Worm (Caenorhabditis elegans) whole organism, L4 larva: ENCODE measurements around the gene tebp-1.

Experiments used
- D1046.2 ChIP-seq: fragments of 200-800 bp; sonication (Bioruptor generic); IDR thresholded peaks from 2 replicates; pipeline ENCODE4 v1.3.6; 2022; ENCODE audit warnings: missing genetic modification characterization, missing compliant biosample characterization
- R02D3.7 ChIP-seq: fragments of 150-350 bp; sonication (generic microtip); optimal IDR thresholded peaks from 3 replicates; lab custom pipeline; 2014; ENCODE audit warnings: missing biosample characterization, missing genetic modification characterization
- Y75B8A.6 ChIP-seq: fragments of 200-800 bp; sonication (Bioruptor generic); IDR thresholded peaks from 2 replicates; pipeline ENCODE4 v1.3.6; 2022; ENCODE audit warnings: missing genetic modification reagents, missing genetic modification characterization, missing compliant biosample characterization
- ZK337.2 ChIP-seq: fragments of 200-800 bp; sonication (Bioruptor generic); IDR thresholded peaks from 2 replicates; pipeline ENCODE4 v1.3.6; 2022; ENCODE audit warnings: missing genetic modification reagents, missing genetic modification characterization, missing compliant biosample characterization
- ceh-32 ChIP-seq: sonication (generic microtip); optimal IDR thresholded peaks from 2 replicates; lab custom pipeline; 2016; ENCODE audit warnings: mild to moderate bottlenecking, missing genetic modification characterization, missing compliant biosample characterization; ENCODE audit not compliant: poor library complexity
- ceh-44 ChIP-seq: fragments of 200-800 bp; sonication (Bioruptor generic); IDR thresholded peaks from 2 replicates; pipeline ENCODE4 v1.3.6; 2022; ENCODE audit warnings: missing genetic modification reagents, missing genetic modification characterization, missing compliant biosample characterization
- ceh-82 ChIP-seq: sonication (generic microtip); optimal IDR thresholded peaks from 2 replicates; lab custom pipeline; 2017; ENCODE audit warnings: missing biosample characterization, missing genetic modification characterization
- cey-2 ChIP-seq: sonication (generic microtip); optimal IDR thresholded peaks from 3 replicates; lab custom pipeline; 2017; ENCODE audit warnings: missing genetic modification characterization, mild to moderate bottlenecking, missing compliant biosample characterization, antibody characterized with exemption, borderline replicate concordance; ENCODE audit not compliant: insufficient read depth
- ctbp-1 ChIP-seq: fragments of 200-800 bp; sonication (Bioruptor generic); IDR thresholded peaks from 2 replicates; pipeline ENCODE4 v1.3.6; 2022; ENCODE audit warnings: missing genetic modification reagents, missing genetic modification characterization, missing compliant biosample characterization
- daf-8 ChIP-seq: fragments of 200-800 bp; sonication (Bioruptor generic); IDR thresholded peaks from 2 replicates; pipeline ENCODE4 v1.3.6; 2022; ENCODE audit warnings: missing genetic modification characterization, missing compliant biosample characterization
- egl-43 ChIP-seq: fragments of 200-800 bp; sonication (Bioruptor generic); IDR thresholded peaks from 2 replicates; pipeline ENCODE4 v1.3.6; 2022; ENCODE audit warnings: missing genetic modification reagents, missing genetic modification characterization, missing compliant biosample characterization
- hlh-30 ChIP-seq: sonication (generic microtip); optimal IDR thresholded peaks from 2 replicates; lab custom pipeline; 2017; ENCODE audit warnings: antibody characterized with exemption, mild to moderate bottlenecking, missing genetic modification characterization, missing compliant biosample characterization; ENCODE audit not compliant: insufficient read depth
- hmg-1.1 ChIP-seq: fragments of 200-800 bp; sonication (Bioruptor generic); IDR thresholded peaks from 2 replicates; pipeline ENCODE4 v1.3.6; 2022; ENCODE audit warnings: missing genetic modification reagents, missing genetic modification characterization, missing compliant biosample characterization
- lin-1 ChIP-seq: fragments of 200-800 bp; sonication (Bioruptor generic); IDR thresholded peaks from 2 replicates; pipeline ENCODE4 v1.3.6; 2022; ENCODE audit warnings: missing genetic modification reagents, missing genetic modification characterization, missing compliant biosample characterization
- lir-3 ChIP-seq: sonication (generic microtip); optimal IDR thresholded peaks from 2 replicates; lab custom pipeline; 2016; ENCODE audit warnings: mild to moderate bottlenecking, missing genetic modification characterization, missing compliant biosample characterization
- madf-5 ChIP-seq, 2 experiments: fragments of 200-800 bp; sonication (Bioruptor generic); IDR thresholded peaks; 2 replicates each; pipeline ENCODE4 v1.3.6; 2022; ENCODE audit warnings: missing compliant biosample characterization in 2 of 2, missing genetic modification characterization in 2 of 2
- madf-9 ChIP-seq: fragments of 200-800 bp; sonication (Bioruptor generic); conservative IDR thresholded peaks from 2 replicates; pipeline ENCODE4 v1.3.6; 2022; ENCODE audit warnings: missing genetic modification reagents, missing genetic modification characterization, missing compliant biosample characterization
- mep-1 ChIP-seq: fragments of 150-350 bp; sonication (generic microtip); optimal IDR thresholded peaks from 3 replicates; lab custom pipeline; 2014; ENCODE audit warnings: missing biosample characterization, missing genetic modification characterization
- mes-2 ChIP-seq: sonication (generic microtip); optimal IDR thresholded peaks from 2 replicates; lab custom pipeline; 2016; ENCODE audit warnings: missing genotype, mild to moderate bottlenecking, missing genetic modification characterization, missing compliant biosample characterization; ENCODE audit not compliant: poor library complexity, severe bottlenecking
- nhr-102 ChIP-seq: sonication (generic microtip); optimal IDR thresholded peaks from 2 replicates; lab custom pipeline; 2016; ENCODE audit warnings: mild to moderate bottlenecking, missing genetic modification characterization, moderate library complexity, missing compliant biosample characterization
- nhr-25 ChIP-seq: sonication (generic microtip); optimal IDR thresholded peaks from 2 replicates; lab custom pipeline; 2017; ENCODE audit warnings: missing genetic modification characterization, mild to moderate bottlenecking, missing compliant biosample characterization, antibody characterized with exemption, moderate library complexity, borderline replicate concordance; ENCODE audit not compliant: insufficient read depth
- nhr-48 ChIP-seq: sonication (generic microtip); optimal IDR thresholded peaks from 2 replicates; lab custom pipeline; 2016; ENCODE audit warnings: mild to moderate bottlenecking, missing genetic modification characterization, missing compliant biosample characterization
- nhr-77 ChIP-seq: fragments of 150-350 bp; optimal IDR thresholded peaks from 2 replicates; lab custom pipeline; 2014; ENCODE audit warnings: missing biosample characterization, missing genetic modification characterization
- pha-4 ChIP-seq, 2 experiments: fragments of 150-350 bp in 1 of 2; fragments of 200-800 bp in 1 of 2; sonication (Bioruptor generic) in 1 of 2; IDR thresholded peaks in 1 of 2; optimal IDR thresholded peaks in 1 of 2; 2 replicates each; pipeline versions ENCODE4 v1.3.6 to Lab custom; 2014 to 2022; ENCODE audit warnings: missing genetic modification characterization in 2 of 2, missing genetic modification reagents in 2 of 2, missing biosample characterization in 1 of 2, missing compliant biosample characterization in 1 of 2
- rbr-2 ChIP-seq: sonication (generic microtip); optimal IDR thresholded peaks from 2 replicates; lab custom pipeline; 2016; ENCODE audit warnings: missing genotype, missing genetic modification characterization, missing compliant biosample characterization
- saeg-2 ChIP-seq: fragments of 200-800 bp; sonication (Bioruptor generic); IDR thresholded peaks from 2 replicates; pipeline ENCODE4 v1.3.6; 2022; ENCODE audit warnings: missing genetic modification reagents, missing genetic modification characterization, missing compliant biosample characterization
- sdz-12 ChIP-seq: fragments of 200-800 bp; sonication (Bioruptor generic); optimal IDR thresholded peaks from 2 replicates; lab custom pipeline; 2018; ENCODE audit warnings: mild to moderate bottlenecking, missing genetic modification characterization, missing compliant biosample characterization
- snpc-1.2 ChIP-seq: fragments of 200-800 bp; sonication (Bioruptor generic); IDR thresholded peaks from 2 replicates; pipeline ENCODE4 v1.3.6; 2022; ENCODE audit warnings: missing genetic modification reagents, missing genetic modification characterization, missing compliant biosample characterization
- spr-3 ChIP-seq: fragments of 200-800 bp; sonication (Bioruptor generic); optimal IDR thresholded peaks from 2 replicates; lab custom pipeline; 2018; ENCODE audit warnings: mild to moderate bottlenecking, missing genetic modification characterization, missing compliant biosample characterization
- tra-1 ChIP-seq: fragments of 200-800 bp; sonication (Bioruptor generic); IDR thresholded peaks from 2 replicates; pipeline ENCODE4 v1.3.6; 2022; ENCODE audit warnings: missing genetic modification reagents, missing genetic modification characterization, missing compliant biosample characterization
- unc-130 ChIP-seq: sonication (generic microtip); optimal IDR thresholded peaks from 2 replicates; lab custom pipeline; 2016; ENCODE audit warnings: missing genetic modification reagents, missing genetic modification characterization, missing compliant biosample characterization
- vab-7 ChIP-seq: fragments of 200-800 bp; sonication (Bioruptor generic); IDR thresholded peaks from 2 replicates; pipeline ENCODE4 v1.3.6; 2022; ENCODE audit warnings: missing genetic modification reagents, missing genetic modification characterization, missing compliant biosample characterization
- zfp-2 ChIP-seq: sonication (generic microtip); optimal IDR thresholded peaks from 2 replicates; lab custom pipeline; 2016; ENCODE audit warnings: mild to moderate bottlenecking, missing genetic modification characterization, missing compliant biosample characterization
- zip-2 ChIP-seq: fragments of 150-350 bp; optimal IDR thresholded peaks from 2 replicates; lab custom pipeline; 2014; ENCODE audit warnings: missing biosample characterization, missing genetic modification characterization
- ztf-11 ChIP-seq: fragments of 150-350 bp; optimal IDR thresholded peaks from 2 replicates; lab custom pipeline; 2014; ENCODE audit warnings: missing biosample characterization, missing genetic modification characterization
- ztf-7 ChIP-seq: fragments of 150-350 bp; optimal IDR thresholded peaks from 2 replicates; lab custom pipeline; 2014; ENCODE audit warnings: missing biosample characterization, missing genetic modification characterization

The tebp-1 gene

DNA sequence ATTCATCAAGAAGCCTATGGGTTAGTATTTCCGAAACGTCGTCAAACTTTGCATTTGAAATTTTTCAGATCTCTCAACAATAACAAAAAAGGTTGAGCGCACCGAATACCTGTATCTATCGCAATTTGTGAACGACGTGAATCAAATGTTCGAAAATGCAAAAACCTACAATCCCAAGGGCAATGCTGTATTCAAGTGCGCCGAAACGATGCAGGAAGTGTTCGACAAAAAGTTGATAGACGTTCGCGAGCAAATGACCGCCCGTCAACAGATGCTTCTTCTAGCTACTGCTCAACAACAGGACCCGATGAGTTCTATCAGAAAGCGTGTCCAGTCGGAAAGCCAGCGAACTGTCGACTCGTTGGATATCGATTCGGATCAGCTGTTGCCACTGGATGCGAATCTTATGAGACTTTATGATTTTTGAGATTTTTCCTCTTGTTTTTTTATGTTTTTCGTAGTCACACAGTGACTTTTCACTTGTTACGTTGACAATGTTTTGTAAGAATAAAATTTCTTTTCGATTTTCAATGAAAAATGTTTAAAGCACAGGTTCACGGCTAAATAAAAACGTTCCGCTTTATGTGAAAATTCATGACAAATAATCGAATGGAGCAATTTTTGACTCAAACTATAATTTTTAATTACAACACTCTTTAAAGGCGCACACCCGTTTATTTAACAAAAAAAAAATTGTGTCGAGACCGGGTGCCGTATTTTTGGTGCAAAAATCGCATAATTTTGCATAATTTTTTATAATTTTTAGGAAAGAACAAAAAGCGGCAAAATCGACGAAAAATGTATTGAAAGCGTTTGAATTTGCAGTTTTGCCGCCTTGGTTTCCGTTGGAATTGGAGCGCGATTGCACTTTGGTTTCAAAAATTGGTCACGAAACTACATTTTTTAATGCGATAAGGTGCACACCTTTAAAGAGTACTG is 45.8 kb downstream of the tebp-1 start (continued):
- TF ChIP-seq zip-2 (tag; lab: Kevin White, UChicago): peak; percentile 38
- TF ChIP-seq cey-2: no peak
- TF ChIP-seq ztf-11: no peak
- TF ChIP-seq mep-1 (tag; lab: Kevin White, UChicago): peak; percentile 51
- TF ChIP-seq saeg-2 (GFP tag; lab: Robert Waterston, UW): peak; percentile 76
- TF ChIP-seq mes-2 (tag; lab: Kevin White, UChicago): no peak
- no peak for TF ChIP-seq spr-3
- TF ChIP-seq sdz-12: no peak
- TF ChIP-seq nhr-102: peak; percentile 70
- no peak for TF ChIP-seq madf-9
- TF ChIP-seq nhr-48: peak; percentile 27
- TF ChIP-seq ztf-7: peak; percentile 56
- TF ChIP-seq ctbp-1 (GFP tag; lab: Robert Waterston, UW): 0 out of 2 replicates have a peak, but pooled peaks have one; percentile 62
- TF ChIP-seq hlh-30 (tag; lab: Kevin White, UChicago): peak; percentile 61
- no peak for TF ChIP-seq vab-7 (GFP tag; lab: Robert Waterston, UW)
- no peak for TF ChIP-seq daf-8
- TF ChIP-seq rbr-2 (tag; lab: Kevin White, UChicago): peak; percentile 40
- no peak for TF ChIP-seq ceh-44 (GFP tag; lab: Robert Waterston, UW)
- TF ChIP-seq Y75B8A.6 (GFP tag; lab: Robert Waterston, UW): no peak
- no peak for TF ChIP-seq ZK337.2
- TF ChIP-seq R02D3.7 (tag; lab: Kevin White, UChicago): no peak
- TF ChIP-seq ceh-82 (tag; lab: Kevin White, UChicago): no peak
- peak; percentile 68 for TF ChIP-seq nhr-77
- TF ChIP-seq nhr-25 (tag; lab: Kevin White, UChicago): peak; percentile 66
- no peak for TF ChIP-seq zfp-2
- peak; percentile 75; the same call in 1 of the 2 replicates for TF ChIP-seq pha-4 (GFP tag; IDR thresholded peaks at IDR 0.05; lab: Robert Waterston, UW)
- peak; percentile 68 for TF ChIP-seq pha-4 (tag; optimal IDR thresholded peaks at IDR 0.05; lab: Kevin White, UChicago)
- TF ChIP-seq hmg-1.1 (GFP tag; lab: Robert Waterston, UW): peak; percentile 7; the same call in 1 of the 2 replicates
- no peak for TF ChIP-seq unc-130 (GFP tag; lab: Kevin White, UChicago)
- TF ChIP-seq snpc-1.2 (GFP tag; lab: Robert Waterston, UW): 0 out of 2 replicates have a peak, but pooled peaks have one; percentile 40
- TF ChIP-seq D1046.2 (GFP tag; lab: Robert Waterston, UW): 0 out of 2 replicates have a peak, but pooled peaks have one; percentile 9
- no peak for TF ChIP-seq tra-1 (GFP tag; lab: Robert Waterston, UW)
- TF ChIP-seq egl-43: peak; percentile 52
- TF ChIP-seq ceh-32 (tag; lab: Kevin White, UChicago): no peak
- TF ChIP-seq madf-5 (GFP tag; IDR thresholded peaks at IDR 0.05; lab: Robert Waterston, UW): peak in 1 of 2 experiments; percentile 4; a peak in 1 of 4 replicates
- TF ChIP-seq lir-3 (tag; lab: Kevin White, UChicago): peak; percentile 50

DNA sequence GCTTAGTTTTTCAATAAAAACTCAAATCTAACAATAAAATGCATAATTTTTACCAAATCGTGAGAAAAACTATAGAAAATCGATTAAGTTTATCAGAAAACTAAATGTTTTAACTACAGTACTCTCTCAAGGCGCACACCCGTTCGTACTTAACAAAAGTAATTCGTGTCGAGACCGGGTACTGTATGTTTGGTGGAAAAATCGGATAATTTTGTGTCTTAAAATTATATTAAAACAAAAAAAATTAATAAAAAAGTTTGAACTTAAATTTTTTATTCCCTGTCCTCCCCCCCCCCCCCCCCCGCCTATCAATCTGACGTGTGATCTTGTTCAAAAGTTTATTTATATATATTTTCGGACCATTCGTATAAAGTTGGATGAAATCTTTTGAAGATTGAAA is 46.5 kb downstream of the tebp-1 start, which contains the start of gene F26H11.4:
Gene F26H11.4, plus strand, starts transcription at position 301 of the 400 bp plus-strand sequence.
- TF ChIP-seq lin-1 (GFP tag; lab: Robert Waterston, UW) (0 out of 2 replicates have a peak, but pooled peaks have one; percentile 3), hmg-1.1 (GFP tag; lab: Robert Waterston, UW) (no peak)
